Fruit fly (Drosophila melanogaster) S2 (cell line): ENCODE data around the gene Lcp65Af.
"Not testable (repeated sequence)": the region's sequence is repeated elsewhere in the genome, so short reads cannot be mapped to it uniquely, and the experiment has no call there.

Experiments used
- CG8478 ChIP-seq: fragments of >200 bp; optimal IDR thresholded peaks from 2 replicates; lab custom pipeline; 2018
- CTCF ChIP-seq, 2 experiments: fragments of >200 bp; optimal IDR thresholded peaks; 2 replicates each; lab custom pipeline; 2018

Gene Lcp65Af

DNA sequence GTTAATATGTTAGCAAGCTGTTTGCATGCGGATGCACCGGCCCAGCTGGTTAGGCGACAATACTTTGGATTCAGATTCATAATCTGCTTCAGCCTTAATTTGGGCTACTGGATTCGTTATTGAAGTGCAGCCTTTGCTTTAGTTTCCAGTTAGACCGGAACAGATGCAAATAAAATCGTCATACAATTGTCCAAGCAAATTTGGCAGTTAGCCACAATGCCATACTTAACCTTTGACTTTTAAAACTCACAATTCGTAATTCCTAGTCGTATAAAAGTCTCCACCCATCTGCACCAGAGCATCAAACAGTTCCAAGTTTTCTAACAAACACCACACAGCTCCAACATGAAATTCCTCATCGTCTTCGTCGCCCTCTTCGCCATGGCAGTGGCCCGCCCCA, 12.7 kb upstream of the Lcp65Af start, which contains the start of gene Lcp65Ab1:
Gene Lcp65Ab1, plus strand, starts transcription at position 301 of the 400 bp plus-strand sequence.
- TF ChIP-seq CTCF (optimal IDR thresholded peaks at IDR 0.05; lab: Kevin White, UChicago); CG8478: not testable (repeated sequence)

DNA sequence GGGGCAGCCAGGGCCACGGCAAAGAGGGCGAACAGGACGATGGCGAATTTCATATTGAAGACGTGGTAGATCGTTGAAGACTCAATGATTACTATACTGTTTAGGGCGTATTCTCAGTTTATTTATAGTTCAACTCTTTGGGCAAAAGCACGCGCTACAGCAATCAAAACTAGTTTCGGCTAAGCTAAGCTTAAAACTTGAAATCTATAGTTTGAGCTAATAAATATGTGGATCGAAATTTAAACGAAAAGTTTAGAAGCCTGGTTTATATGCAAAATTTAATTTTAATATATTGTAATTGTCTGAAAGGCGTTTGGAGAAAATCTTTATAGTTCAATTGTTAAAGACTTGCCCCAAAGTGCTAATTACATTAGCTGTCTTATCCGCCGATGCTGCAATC, 11.3 kb upstream of the Lcp65Af start, which contains the start of gene Cpr65Ax1:
Gene Cpr65Ax1, minus strand, starts transcription at position 101 of the 400 bp plus-strand sequence.
- TF ChIP-seq CG8478; CTCF (optimal IDR thresholded peaks at IDR 0.05; lab: Kevin White, UChicago): not testable (repeated sequence)

DNA sequence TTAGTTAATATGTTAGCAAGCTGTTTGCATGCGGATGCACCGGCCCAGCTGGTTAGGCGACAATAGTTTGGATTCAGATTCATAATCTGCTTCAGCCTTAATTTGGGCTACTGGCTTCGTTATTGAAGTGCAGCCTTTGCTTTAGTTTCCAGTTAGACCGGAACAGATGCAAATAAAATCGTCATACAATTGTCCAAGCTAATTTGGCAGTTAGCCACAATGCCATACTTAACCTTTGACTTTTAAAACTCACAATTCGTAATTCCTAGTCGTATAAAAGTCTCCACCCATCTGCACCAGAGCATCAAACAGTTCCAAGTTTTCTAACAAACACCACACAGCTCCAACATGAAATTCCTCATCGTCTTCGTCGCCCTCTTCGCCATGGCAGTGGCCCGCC, 9.8 kb upstream of the Lcp65Af start, which contains the start of gene Lcp65Ab2:
Gene Lcp65Ab2, plus strand, starts transcription at position 301 of the 400 bp plus-strand sequence.
- not testable (repeated sequence) for TF ChIP-seq CTCF (optimal IDR thresholded peaks at IDR 0.05; lab: Kevin White, UChicago); CG8478

DNA sequence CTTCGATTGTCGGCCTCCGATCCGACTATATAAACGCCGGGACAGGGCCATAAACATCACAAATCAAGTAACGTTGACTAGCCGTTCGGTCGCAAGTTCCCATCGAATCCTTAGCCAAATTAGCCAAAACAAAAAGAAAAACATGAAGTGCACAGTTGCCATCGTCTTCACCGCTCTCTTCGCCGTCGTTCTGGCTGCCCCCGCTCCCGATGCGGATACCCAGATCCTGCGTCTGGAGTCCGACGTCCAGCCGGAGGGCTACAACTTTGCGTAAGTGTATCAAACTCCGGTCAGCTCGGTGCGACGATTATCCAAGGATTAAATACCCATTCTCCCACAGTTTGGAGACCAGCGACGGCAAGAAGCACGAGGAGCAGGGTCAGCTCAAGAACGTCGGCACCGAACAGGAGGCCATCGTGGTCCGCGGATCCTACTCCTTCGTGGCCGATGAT, 8.2 kb upstream of the Lcp65Af start, which contains the start of gene Lcp65Ac:
Gene Lcp65Ac, plus strand, starts transcription at position 51 of the 452 bp plus-strand sequence.
- TF ChIP-seq CTCF (optimal IDR thresholded peaks at IDR 0.05; lab: Kevin White, UChicago): no peak
- TF ChIP-seq CG8478: no peak

DNA sequence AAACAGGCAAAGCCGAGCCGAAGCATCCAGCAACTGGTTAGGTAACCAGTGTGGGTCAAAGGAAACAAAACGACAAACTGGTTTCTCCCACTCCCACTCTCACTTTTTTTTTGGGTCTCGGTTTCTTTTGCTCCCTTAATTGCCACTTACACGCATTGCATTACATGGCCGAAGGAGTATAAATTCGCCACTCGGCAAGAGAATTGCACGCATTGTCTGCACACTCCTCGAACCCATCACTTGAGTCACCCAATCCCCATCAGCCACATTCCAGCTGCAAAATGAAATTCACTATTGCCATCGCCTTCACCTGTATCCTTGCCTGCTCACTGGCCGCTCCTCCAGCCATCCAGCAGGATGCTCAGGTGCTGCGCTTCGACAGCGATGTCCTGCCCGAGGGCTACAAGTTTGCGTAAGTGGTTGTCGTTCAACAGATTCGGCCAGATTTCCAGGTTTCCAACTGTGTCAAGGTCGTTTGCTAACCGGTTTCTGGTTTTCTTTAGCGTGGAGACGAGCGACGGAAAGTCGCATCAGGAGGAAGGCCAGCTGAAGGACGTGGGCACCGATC, 6.7 kb upstream of the Lcp65Af start, which contains the start of gene Lcp65Ad:
Gene Lcp65Ad, plus strand, starts transcription at position 208 of the 568 bp plus-strand sequence.
- TF ChIP-seq CG8478: no peak
- no peak for TF ChIP-seq CTCF (optimal IDR thresholded peaks at IDR 0.05; lab: Kevin White, UChicago)

DNA sequence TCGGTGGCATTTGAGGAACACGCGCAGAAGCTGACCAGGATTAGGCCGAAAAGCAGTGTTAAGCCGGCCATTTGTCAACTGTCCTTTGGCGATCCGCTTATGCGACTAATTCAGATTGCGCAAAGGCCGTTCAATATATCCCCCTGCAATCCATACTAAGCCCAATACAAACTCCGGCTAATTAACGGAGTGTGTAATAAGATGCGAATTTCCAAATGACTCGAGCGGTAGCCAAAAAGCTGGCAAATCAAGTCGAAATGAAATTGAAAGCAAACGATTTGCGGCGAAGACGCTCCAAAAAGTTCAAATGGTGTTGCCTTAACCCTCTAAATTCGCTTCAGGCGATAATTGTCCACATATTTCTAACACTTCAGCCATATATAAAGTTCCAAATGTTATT, 5.7 kb upstream of the Lcp65Af start, which contains the start of gene Cpr65Aw:
Gene Cpr65Aw, minus strand, starts transcription at position 101 of the 400 bp plus-strand sequence.
- TF ChIP-seq CTCF (optimal IDR thresholded peaks at IDR 0.05; lab: Kevin White, UChicago) (no peak), CG8478 (no peak)

DNA sequence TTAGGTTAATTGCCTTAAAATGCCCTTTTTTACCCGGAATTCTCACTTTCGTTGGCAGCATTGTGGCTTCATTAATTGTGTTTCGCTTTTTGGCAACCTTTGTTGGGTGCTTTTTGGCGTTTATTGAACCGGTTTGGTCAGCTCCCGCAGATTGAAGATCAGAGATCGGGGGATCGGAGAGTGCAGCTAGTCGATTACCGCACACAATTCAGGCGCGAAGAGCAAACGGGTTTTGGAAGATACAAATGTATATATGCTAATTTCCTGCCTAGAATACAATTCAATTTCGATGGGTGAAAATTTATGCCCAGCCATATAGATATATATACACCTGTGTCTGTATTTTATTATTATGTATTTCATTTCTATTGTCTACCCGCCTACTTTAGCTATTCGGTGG, 4.9 kb upstream of the Lcp65Af start:
- TF ChIP-seq CTCF (optimal IDR thresholded peaks at IDR 0.05; lab: Kevin White, UChicago): no peak
- TF ChIP-seq CG8478: no peak

DNA sequence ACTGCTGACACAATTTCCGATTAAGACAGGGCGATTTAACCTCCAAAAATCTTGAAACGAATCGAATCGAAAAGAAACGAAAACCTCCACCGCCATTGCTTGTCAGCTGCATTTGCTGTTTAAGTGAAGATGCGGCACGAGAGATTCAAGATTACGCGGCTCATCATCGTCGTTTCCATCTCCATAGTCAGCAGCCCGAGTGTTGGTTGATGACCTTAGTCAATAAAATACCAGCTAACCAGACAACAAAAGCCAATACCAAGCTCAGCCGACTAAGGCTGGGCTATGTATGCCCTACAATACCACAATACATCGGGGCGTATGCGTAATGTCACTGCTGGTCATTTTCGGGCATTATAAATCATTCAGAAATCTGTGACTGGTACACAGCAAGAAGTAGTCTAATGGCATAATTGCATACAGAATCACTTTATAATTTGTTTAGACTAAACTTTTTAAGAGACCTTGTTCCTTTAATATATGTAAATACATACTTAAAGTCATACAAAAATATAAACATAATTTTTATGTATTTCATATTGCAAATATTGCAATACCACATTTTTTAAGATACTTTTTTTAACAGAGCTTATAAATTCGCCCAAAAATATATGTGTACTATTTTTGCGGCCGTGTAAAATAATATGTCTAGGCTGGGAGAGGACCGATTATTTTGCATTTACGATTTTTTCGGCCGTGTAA, 4.3 kb upstream of the Lcp65Af start:
- TF ChIP-seq CG8478 (no peak), CTCF (optimal IDR thresholded peaks at IDR 0.05; lab: Kevin White, UChicago) (no peak)

DNA sequence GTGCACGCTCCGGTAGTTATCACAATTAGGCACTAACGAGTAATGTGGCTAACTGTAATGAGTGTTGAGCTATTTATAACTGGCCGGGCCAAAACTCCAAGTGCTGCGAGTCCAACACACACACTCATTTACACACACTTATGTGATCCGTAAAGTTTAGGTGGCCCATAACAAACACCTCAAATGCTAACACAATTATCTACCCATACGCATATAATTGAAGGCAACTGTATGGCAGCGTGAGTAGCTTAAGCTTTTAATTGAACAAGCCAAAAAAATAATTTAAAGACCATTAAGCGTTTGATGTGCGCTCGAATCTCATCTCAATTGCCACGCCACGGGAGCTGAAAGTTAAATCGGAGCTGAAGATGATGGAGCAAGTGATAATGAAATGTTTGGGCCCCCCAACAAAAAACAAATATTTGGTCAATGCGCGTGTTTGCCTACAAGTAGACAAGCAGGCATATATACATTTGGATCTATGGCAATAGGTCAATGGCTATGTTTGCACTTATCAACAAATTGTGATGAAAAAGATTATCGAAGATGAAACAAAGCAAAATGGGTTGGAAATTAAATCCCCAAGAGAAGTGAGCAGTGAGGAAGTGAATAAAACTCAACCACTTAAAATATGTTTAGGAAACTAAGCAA, 3.5 kb upstream of the Lcp65Af start, which contains the start of gene Cpr65Av:
Gene Cpr65Av, minus strand, starts transcription at position 51 of the 651 bp plus-strand sequence.
- no peak for TF ChIP-seq CG8478
- no peak for TF ChIP-seq CTCF (optimal IDR thresholded peaks at IDR 0.05; lab: Kevin White, UChicago)

DNA sequence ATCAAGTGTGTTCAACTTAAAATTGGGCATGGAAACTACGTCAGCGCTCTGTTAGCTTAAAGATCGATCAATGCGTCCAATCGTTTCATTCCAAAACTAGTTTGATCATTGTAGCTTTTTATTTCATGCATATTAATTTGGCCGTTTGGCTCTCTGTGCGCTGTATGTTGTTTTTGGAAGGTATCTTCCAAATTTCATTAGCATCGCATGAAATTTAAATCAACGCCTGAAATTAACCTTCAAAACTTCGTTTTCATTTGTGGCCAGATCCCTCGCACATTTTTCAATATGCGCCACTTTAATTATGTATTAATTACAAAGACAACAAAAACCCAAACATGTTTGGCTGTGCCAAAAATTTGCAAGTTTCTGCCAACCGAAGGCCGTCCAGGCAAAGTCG, 2.0 kb upstream of the Lcp65Af start:
- TF ChIP-seq CG8478: no peak
- no peak for TF ChIP-seq CTCF (optimal IDR thresholded peaks at IDR 0.05; lab: Kevin White, UChicago)

DNA sequence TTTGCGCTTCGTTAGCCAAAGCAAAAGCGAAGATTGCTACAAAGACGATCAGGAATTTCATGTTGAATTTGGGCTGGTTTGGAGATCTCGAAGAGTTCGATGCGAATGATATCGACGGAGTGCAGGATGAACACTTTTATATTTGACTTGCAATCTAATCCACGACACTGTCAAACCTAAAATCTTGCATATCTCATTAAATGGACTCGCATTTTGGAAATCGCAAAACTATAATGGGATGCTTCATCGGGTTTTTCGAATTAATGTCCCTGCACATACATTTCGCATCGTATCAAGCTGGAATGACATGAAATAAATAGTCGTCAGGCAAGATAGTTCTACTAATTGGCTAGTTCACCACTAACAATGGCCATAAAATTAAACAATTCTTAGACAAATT, 1.4 kb upstream of the Lcp65Af start, which contains the start of gene Lcp65Ae:
Gene Lcp65Ae, minus strand, starts transcription at position 101 of the 400 bp plus-strand sequence.
- no peak for TF ChIP-seq CTCF (optimal IDR thresholded peaks at IDR 0.05; lab: Kevin White, UChicago)
- TF ChIP-seq CG8478: no peak

DNA sequence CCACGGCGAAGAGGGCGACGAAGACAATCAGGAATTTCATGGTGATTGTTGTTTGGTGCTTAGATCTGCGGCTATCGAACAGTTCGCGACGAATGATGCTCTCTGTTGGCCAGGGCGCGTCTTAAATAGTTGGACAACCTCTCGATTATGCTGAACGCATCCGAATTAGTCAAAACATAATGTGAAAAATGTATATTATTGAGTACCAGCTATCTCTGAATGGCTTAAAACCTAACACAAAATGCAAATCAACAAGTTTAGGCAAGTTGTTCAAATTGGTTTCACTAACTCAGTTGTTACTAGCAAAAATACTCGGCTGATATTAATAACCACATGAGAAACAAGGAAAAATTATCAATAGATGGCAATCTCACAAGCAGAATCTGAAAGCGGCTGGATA, 1.4 kb downstream of the Lcp65Af start, which contains the start of gene Lcp65Ag1:
Gene Lcp65Ag1, minus strand, starts transcription at position 101 of the 400 bp plus-strand sequence.
- no peak for TF ChIP-seq CG8478
- no peak for TF ChIP-seq CTCF (optimal IDR thresholded peaks at IDR 0.05; lab: Kevin White, UChicago)

DNA sequence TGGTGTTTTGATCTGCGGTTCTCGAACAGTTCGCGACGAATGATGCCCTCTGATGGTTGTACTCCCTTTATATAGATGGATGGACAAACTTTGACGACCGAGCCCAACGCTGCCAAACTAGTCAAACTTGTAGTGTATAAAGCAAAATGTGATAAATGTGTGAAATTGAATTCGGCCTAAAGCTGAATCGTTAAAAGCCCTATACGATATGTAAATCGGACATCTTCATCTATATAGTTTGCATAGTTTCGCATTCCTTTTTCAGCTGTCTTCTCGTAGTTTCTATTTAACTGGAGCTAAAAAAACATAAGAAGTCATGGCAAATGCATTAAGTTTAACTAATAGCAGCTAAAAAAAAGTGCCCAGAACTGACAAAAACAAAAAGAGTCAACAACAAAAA, 3.0 kb downstream of the Lcp65Af start, which contains the start of gene Lcp65Ag2:
Gene Lcp65Ag2, minus strand, starts transcription at position 48 of the 400 bp plus-strand sequence.
- TF ChIP-seq CTCF (optimal IDR thresholded peaks at IDR 0.05; lab: Kevin White, UChicago): no peak
- no peak for TF ChIP-seq CG8478

DNA sequence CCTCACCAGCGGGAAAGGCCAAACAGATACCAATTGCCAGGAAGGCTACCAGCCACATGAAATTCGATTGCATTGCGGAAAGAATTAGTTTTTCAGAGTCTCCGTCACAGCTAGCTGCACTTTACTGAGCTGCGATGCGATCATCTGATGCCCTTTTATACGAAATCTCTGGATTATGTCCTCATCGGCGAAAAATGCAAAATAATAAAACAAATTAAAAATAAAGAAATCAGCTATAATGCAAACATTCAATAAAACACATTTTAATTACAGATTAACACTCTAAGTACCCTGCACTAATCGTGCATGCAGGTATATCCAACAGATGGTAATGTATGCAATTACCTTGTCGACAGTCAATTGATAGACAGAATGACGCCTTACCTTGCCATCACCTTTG, 4.6 kb downstream of the Lcp65Af start, which contains the start of gene Cpr65Au:
Gene Cpr65Au, minus strand, starts transcription at position 101 of the 400 bp plus-strand sequence.
- TF ChIP-seq CTCF (optimal IDR thresholded peaks at IDR 0.05; lab: Kevin White, UChicago): no peak

DNA sequence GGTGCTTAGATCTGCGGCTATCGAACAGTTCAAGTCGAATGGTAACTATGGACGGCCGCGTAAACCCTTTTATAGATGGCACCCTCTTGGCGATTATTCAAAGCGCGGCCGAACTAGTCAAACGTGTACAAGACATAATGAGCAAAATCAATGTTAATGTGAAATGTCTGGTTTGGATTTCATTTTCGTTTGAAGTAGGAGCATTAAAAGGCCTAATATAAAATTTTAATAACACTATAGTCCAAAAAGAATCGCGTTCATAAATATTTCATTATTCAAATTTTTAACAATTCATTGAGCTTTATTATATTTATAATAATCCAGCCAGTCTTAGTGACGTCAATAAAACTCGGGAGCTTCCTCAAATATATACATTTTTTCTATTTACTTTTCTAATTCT, 5.6 kb downstream of the Lcp65Af start, which contains the start of gene Lcp65Ag3:
Gene Lcp65Ag3, minus strand, starts transcription at position 46 of the 400 bp plus-strand sequence.
- TF ChIP-seq CG8478 (no peak), CTCF (optimal IDR thresholded peaks at IDR 0.05; lab: Kevin White, UChicago) (no peak)
